Worm (Caenorhabditis elegans): ENCODE results near the gene alh-9.

ce11 chrIII:5824450-5824972 lies 31.3 kb upstream of the alh-9 start:
- no peak for TF ChIP-seq tra-4 (tag; optimal IDR thresholded peaks at IDR 0.05)
- no peak for TF ChIP-seq ama-1 (optimal IDR thresholded peaks at IDR 0.05)
- TF ChIP-seq B0310.2 (tag; optimal IDR thresholded peaks at IDR 0.05), result no peak
- no peak for TF ChIP-seq ceh-13 (GFP tag; optimal IDR thresholded peaks at IDR 0.05)
- no peak for TF ChIP-seq flt-1 (GFP tag; IDR thresholded peaks at IDR 0.05)

Data from whole organism, early embryonic.